Fruit fly (Drosophila melanogaster) whole organism, embryonic: ENCODE results near the gene CG14230.
A peak's percentile ranks its signal among the peaks of the same experiment; 100 is the strongest.

ENCODE experiments used
- Aef1 ChIP-seq: fragments of 200-800 bp; sonication (Bioruptor generic); IDR thresholded peaks from 3 replicates; pipeline ENCODE4 v1.3.6; 2022; ENCODE audit warnings: missing biosample characterization, missing genetic modification characterization
- CG10274 ChIP-seq: fragments of 200-800 bp; sonication (Bioruptor generic); optimal IDR thresholded peaks from 3 replicates; lab custom pipeline; 2017; ENCODE audit warnings: missing biosample characterization, mild to moderate bottlenecking, missing genetic modification characterization
- CG10543 ChIP-seq: fragments of 200-800 bp; sonication (Bioruptor generic); optimal IDR thresholded peaks from 3 replicates; lab custom pipeline; 2017; ENCODE audit warnings: missing biosample characterization, mild to moderate bottlenecking, missing genetic modification characterization, moderate library complexity
- CG10565 ChIP-seq: fragments of 200-800 bp; sonication (Bioruptor generic); optimal IDR thresholded peaks from 3 replicates; lab custom pipeline; 2016; ENCODE audit warnings: missing biosample characterization, mild to moderate bottlenecking, missing genetic modification characterization
- CG11695 ChIP-seq: fragments of 200-800 bp; sonication (Bioruptor generic); IDR thresholded peaks from 3 replicates; pipeline ENCODE4 v1.3.6; 2022; ENCODE audit warnings: missing biosample characterization, missing genetic modification characterization
- CG12071 ChIP-seq: fragments of 200-800 bp; sonication (Bioruptor generic); optimal IDR thresholded peaks from 3 replicates; lab custom pipeline; 2018; ENCODE audit warnings: missing biosample characterization, mild to moderate bottlenecking, missing genetic modification characterization
- CG12942 ChIP-seq: fragments of 200-800 bp; sonication (Bioruptor generic); optimal IDR thresholded peaks from 3 replicates; lab custom pipeline; 2016; ENCODE audit warnings: missing biosample characterization, missing genetic modification characterization
- CG15073 ChIP-seq: fragments of 200-800 bp; sonication (Bioruptor generic); optimal IDR thresholded peaks from 2 replicates; lab custom pipeline; 2016; ENCODE audit warnings: missing biosample characterization, missing genetic modification characterization
- CG18476 ChIP-seq: fragments of 200-800 bp; sonication (Bioruptor generic); optimal IDR thresholded peaks from 2 replicates; lab custom pipeline; 2016; ENCODE audit warnings: missing biosample characterization, mild to moderate bottlenecking, missing genetic modification characterization
- CG2199 ChIP-seq: fragments of 200-800 bp; sonication (Bioruptor generic); IDR thresholded peaks from 3 replicates; pipeline ENCODE4 v1.3.6; 2022; ENCODE audit warnings: missing biosample characterization, missing genetic modification characterization
- CG31224 ChIP-seq: fragments of 200-800 bp; sonication (Bioruptor generic); IDR thresholded peaks from 2 replicates; pipeline ENCODE4 v1.3.6; 2022; ENCODE audit warnings: missing biosample characterization, missing genetic modification characterization
- CG32532 ChIP-seq: fragments of 200-800 bp; sonication (Bioruptor generic); IDR thresholded peaks from 2 replicates; pipeline ENCODE4 v1.3.6; 2022; ENCODE audit warnings: missing biosample characterization, missing genetic modification characterization
- CG34224 ChIP-seq: fragments of 200-800 bp; sonication (Bioruptor generic); IDR thresholded peaks from 3 replicates; pipeline ENCODE4 v1.3.6; 2022; ENCODE audit warnings: missing biosample characterization, missing genetic modification characterization; ENCODE audit not compliant: partially characterized antibody
- CG4617 ChIP-seq: fragments of 200-800 bp; sonication (Bioruptor generic); optimal IDR thresholded peaks from 3 replicates; lab custom pipeline; 2016; ENCODE audit warnings: missing biosample characterization, missing genetic modification characterization, borderline replicate concordance
- CG4730 ChIP-seq: fragments of 200-800 bp; sonication (Bioruptor generic); IDR thresholded peaks from 2 replicates; pipeline ENCODE4 v1.3.6; 2022; ENCODE audit warnings: missing biosample characterization, missing genetic modification characterization
- CG6683 ChIP-seq: fragments of 200-800 bp; sonication (Bioruptor generic); optimal IDR thresholded peaks from 2 replicates; lab custom pipeline; 2017; ENCODE audit warnings: missing biosample characterization, mild to moderate bottlenecking, missing genetic modification characterization, missing genetic modification reagents
- CG6689 ChIP-seq: fragments of 200-800 bp; sonication (Bioruptor generic); IDR thresholded peaks from 2 replicates; pipeline ENCODE4 v1.3.6; 2022; ENCODE audit warnings: missing biosample characterization, missing genetic modification characterization
- CG7928 ChIP-seq: fragments of 200-800 bp; sonication (Bioruptor generic); optimal IDR thresholded peaks from 2 replicates; lab custom pipeline; 2017; ENCODE audit warnings: missing biosample characterization, mild to moderate bottlenecking, missing genetic modification characterization
- CG8765 ChIP-seq: fragments of 200-800 bp; sonication (Bioruptor generic); IDR thresholded peaks from 2 replicates; pipeline ENCODE4 v1.3.6; 2022; ENCODE audit warnings: missing biosample characterization, missing genetic modification characterization
- CG9817 ChIP-seq: fragments of 200-800 bp; sonication (Bioruptor generic); optimal IDR thresholded peaks from 2 replicates; lab custom pipeline; 2018; ENCODE audit warnings: missing biosample characterization, mild to moderate bottlenecking, missing genetic modification characterization, moderate library complexity
- CG9876 ChIP-seq: fragments of 200-800 bp; sonication (Bioruptor generic); optimal IDR thresholded peaks from 2 replicates; lab custom pipeline; 2016; ENCODE audit warnings: missing biosample characterization, missing genetic modification characterization
- Camta ChIP-seq: fragments of 200-800 bp; sonication (Bioruptor generic); optimal IDR thresholded peaks from 2 replicates; lab custom pipeline; 2016; ENCODE audit warnings: missing biosample characterization, missing genetic modification characterization
- Fer2 ChIP-seq: fragments of 200-800 bp; sonication (Bioruptor generic); optimal IDR thresholded peaks from 2 replicates; lab custom pipeline; 2018; ENCODE audit warnings: missing biosample characterization, mild to moderate bottlenecking, missing genetic modification characterization, moderate library complexity
- Gsc ChIP-seq: fragments of 200-800 bp; sonication (Bioruptor generic); IDR thresholded peaks from 2 replicates; pipeline ENCODE4 v1.3.6; 2022; ENCODE audit warnings: missing biosample characterization, missing genetic modification characterization
- Gug ChIP-seq: fragments of 200-800 bp; sonication (Bioruptor generic); IDR thresholded peaks from 4 replicates; pipeline ENCODE4 v1.3.6; 2022; ENCODE audit warnings: missing biosample characterization, missing genetic modification characterization
- Lpt ChIP-seq: fragments of >200 bp; optimal IDR thresholded peaks from 2 replicates; lab custom pipeline; 2018; ENCODE audit warnings: missing biosample characterization, missing genetic modification characterization
- NC2β ChIP-seq: fragments of 200-800 bp; sonication (Bioruptor generic); optimal IDR thresholded peaks from 2 replicates; lab custom pipeline; 2016; ENCODE audit warnings: missing biosample characterization, missing genetic modification characterization
- Nf-YA ChIP-seq: fragments of 200-800 bp; sonication (Bioruptor generic); IDR thresholded peaks from 2 replicates; pipeline ENCODE4 v1.3.6; 2022; ENCODE audit warnings: missing biosample characterization, missing genetic modification characterization
- Nf-YC ChIP-seq: fragments of 200-800 bp; optimal IDR thresholded peaks from 3 replicates; lab custom pipeline; 2019; ENCODE audit warnings: missing biosample characterization, mild to moderate bottlenecking, missing genetic modification characterization, moderate library complexity
- Poxn ChIP-seq: fragments of 200-800 bp; sonication (Bioruptor generic); IDR thresholded peaks from 2 replicates; pipeline ENCODE4 v1.3.6; 2022; ENCODE audit warnings: missing biosample characterization, missing genetic modification characterization
- Ravus ChIP-seq: fragments of 200-800 bp; sonication (Bioruptor generic); IDR thresholded peaks from 2 replicates; pipeline ENCODE4 v1.3.6; 2022; ENCODE audit warnings: missing biosample characterization, missing genetic modification characterization
- Sox102F ChIP-seq: fragments of 200-800 bp; sonication (Bioruptor generic); optimal IDR thresholded peaks from 2 replicates; lab custom pipeline; 2018; ENCODE audit warnings: missing biosample characterization, mild to moderate bottlenecking, missing genetic modification characterization, moderate library complexity
- TFAM ChIP-seq: fragments of 200-800 bp; sonication (Bioruptor generic); optimal IDR thresholded peaks from 2 replicates; lab custom pipeline; 2017; ENCODE audit warnings: missing biosample characterization, missing genetic modification characterization, inconsistent platforms
- Vsx1 ChIP-seq: fragments of 200-800 bp; sonication (Bioruptor generic); optimal IDR thresholded peaks from 2 replicates; lab custom pipeline; 2017; ENCODE audit warnings: missing biosample characterization, mild to moderate bottlenecking, missing genetic modification characterization, missing genetic modification reagents
- al ChIP-seq: fragments of 200-800 bp; sonication (Bioruptor generic); IDR thresholded peaks from 2 replicates; pipeline ENCODE4 v1.3.6; 2022; ENCODE audit warnings: missing biosample characterization, missing genetic modification characterization
- aop ChIP-seq: fragments of 200-800 bp; sonication (Bioruptor generic); IDR thresholded peaks from 2 replicates; pipeline ENCODE4 v1.3.6; 2022; ENCODE audit warnings: missing biosample characterization, missing genetic modification characterization
- ash1 ChIP-seq: fragments of 200-800 bp; sonication (Bioruptor generic); optimal IDR thresholded peaks from 2 replicates; lab custom pipeline; 2018; ENCODE audit warnings: missing biosample characterization, mild to moderate bottlenecking, missing genetic modification characterization
- chm ChIP-seq: fragments of 200-800 bp; sonication (Bioruptor generic); IDR thresholded peaks from 2 replicates; pipeline ENCODE4 v1.3.6; 2022; ENCODE audit warnings: missing biosample characterization, missing genetic modification characterization
- croc ChIP-seq: fragments of 200-800 bp; sonication (Bioruptor generic); conservative IDR thresholded peaks from 3 replicates; pipeline ENCODE4 v1.3.6; 2022; ENCODE audit warnings: missing biosample characterization, missing genetic modification characterization
- exex ChIP-seq: fragments of 200-800 bp; sonication (Bioruptor generic); optimal IDR thresholded peaks from 4 replicates; lab custom pipeline; 2018; ENCODE audit warnings: missing biosample characterization, mild to moderate bottlenecking, missing genetic modification characterization, moderate library complexity
- gcm ChIP-seq: fragments of 200-800 bp; sonication (Bioruptor generic); optimal IDR thresholded peaks from 2 replicates; lab custom pipeline; 2019; ENCODE audit warnings: missing biosample characterization, mild to moderate bottlenecking, missing genetic modification characterization, moderate library complexity
- her ChIP-seq: fragments of 200-800 bp; sonication (Bioruptor generic); optimal IDR thresholded peaks from 2 replicates; lab custom pipeline; 2016; ENCODE audit warnings: missing biosample characterization, missing genetic modification characterization
- hth ChIP-seq: fragments of >200 bp; optimal IDR thresholded peaks from 2 replicates; lab custom pipeline; 2017; ENCODE audit warnings: inconsistent platforms
- inv ChIP-seq: fragments of 200-800 bp; sonication (Bioruptor generic); IDR thresholded peaks from 2 replicates; pipeline ENCODE4 v1.3.6; 2022; ENCODE audit warnings: missing biosample characterization, missing genetic modification characterization; ENCODE audit not compliant: partially characterized antibody
- kah ChIP-seq: fragments of 200-800 bp; sonication (Bioruptor generic); optimal IDR thresholded peaks from 2 replicates; lab custom pipeline; 2018; ENCODE audit warnings: missing biosample characterization, mild to moderate bottlenecking, missing genetic modification characterization
- mam ChIP-seq: fragments of 200-800 bp; sonication (Bioruptor generic); optimal IDR thresholded peaks from 3 replicates; lab custom pipeline; 2016; ENCODE audit warnings: missing biosample characterization, missing genetic modification characterization
- ranshi ChIP-seq: fragments of 200-800 bp; sonication (Bioruptor generic); IDR thresholded peaks from 2 replicates; pipeline ENCODE4 v1.3.6; 2022; ENCODE audit warnings: missing biosample characterization, missing genetic modification characterization
- sd ChIP-seq: fragments of 200-800 bp; sonication (Bioruptor generic); optimal IDR thresholded peaks from 3 replicates; lab custom pipeline; 2018; ENCODE audit warnings: missing biosample characterization, mild to moderate bottlenecking, missing genetic modification characterization, moderate library complexity
- slou ChIP-seq: fragments of 200-800 bp; sonication (Bioruptor generic); optimal IDR thresholded peaks from 3 replicates; lab custom pipeline; 2016; ENCODE audit warnings: missing biosample characterization, missing genetic modification characterization
- usp ChIP-seq: fragments of >200 bp; optimal IDR thresholded peaks from 2 replicates; lab custom pipeline; 2017; ENCODE audit warnings: missing biosample characterization, missing genetic modification characterization
- wek ChIP-seq: fragments of 200-800 bp; sonication (Bioruptor generic); optimal IDR thresholded peaks from 3 replicates; lab custom pipeline; 2018; ENCODE audit warnings: missing biosample characterization, mild to moderate bottlenecking, missing genetic modification characterization, moderate library complexity

CG14230 gene

dm6 chrX:19683040-19683875 lies 20.7 kb upstream of the CG14230 start, which contains the start of the genes dome and Ubqn (continued):
- no peak for TF ChIP-seq exex
- peak; percentile 77 for TF ChIP-seq CG10543 (GFP tag; lab: Kevin White, UChicago)
- TF ChIP-seq inv = peak; percentile 93
- TF ChIP-seq Camta = peak; percentile 4
- no peak for TF ChIP-seq Ravus
- TF ChIP-seq Aef1 (GFP tag; lab: Robert Waterston, UW) = no peak
- TF ChIP-seq CG4730 (GFP tag; lab: Robert Waterston, UW) = no peak
- TF ChIP-seq CG6683 = no peak
- no peak for TF ChIP-seq al
- TF ChIP-seq CG4617 (GFP tag; lab: Kevin White, UChicago) = peak; percentile 51
- TF ChIP-seq CG31224 (GFP tag; lab: Robert Waterston, UW) = no peak
- no peak for TF ChIP-seq CG11695 (GFP tag; lab: Robert Waterston, UW)
- no peak for TF ChIP-seq hth (lab: Kevin White, UChicago)
- peak; percentile 60; the same call in 1 of the 2 replicates for TF ChIP-seq CG32532 (GFP tag; lab: Robert Waterston, UW)
- TF ChIP-seq CG6689 (GFP tag; lab: Robert Waterston, UW) = no peak
- no peak for TF ChIP-seq ranshi (GFP tag; lab: Robert Waterston, UW)
- TF ChIP-seq CG15073 = no peak
- peak; percentile 33 for TF ChIP-seq NC2β (GFP tag; lab: Kevin White, UChicago)
- TF ChIP-seq CG12071 (GFP tag; lab: Kevin White, UChicago) = peak; percentile 49
- TF ChIP-seq TFAM (GFP tag; lab: Kevin White, UChicago) = no peak
- TF ChIP-seq kah (GFP tag; lab: Kevin White, UChicago) = peak; percentile 33
- no peak for TF ChIP-seq CG9817 (tag; lab: Kevin White, UChicago)
- TF ChIP-seq Gug = no peak
- TF ChIP-seq CG34224 (GFP tag; lab: Robert Waterston, UW) = peak; percentile 84
- no peak for TF ChIP-seq CG2199 (GFP tag; lab: Robert Waterston, UW)
- no peak for TF ChIP-seq gcm (GFP tag; lab: Kevin White, UChicago)
- TF ChIP-seq chm (GFP tag; lab: Robert Waterston, UW) = peak; percentile 24; the same call in 1 of the 2 replicates
- TF ChIP-seq CG7928 = peak; percentile 94
- no peak for TF ChIP-seq sd (tag; lab: Kevin White, UChicago)
- no peak for TF ChIP-seq ash1 (GFP tag; lab: Kevin White, UChicago)
- TF ChIP-seq Fer2 (tag; lab: Kevin White, UChicago) = no peak
- TF ChIP-seq Nf-YC = peak; percentile 53
- no peak for TF ChIP-seq usp (GFP tag; lab: Kevin White, UChicago)
- no peak for TF ChIP-seq Gsc (GFP tag; lab: Robert Waterston, UW)
- no peak for TF ChIP-seq aop (GFP tag; lab: Robert Waterston, UW)
- no peak for TF ChIP-seq CG8765
- TF ChIP-seq Vsx1 (GFP tag; lab: Kevin White, UChicago) = no peak
- no peak for TF ChIP-seq CG10274 (GFP tag; lab: Kevin White, UChicago)
- no peak for TF ChIP-seq croc
- TF ChIP-seq CG18476 (GFP tag; lab: Kevin White, UChicago) = no peak
- TF ChIP-seq mam (GFP tag; lab: Kevin White, UChicago) = no peak
- no peak for TF ChIP-seq Lpt (GFP tag; lab: Kevin White, UChicago)
- TF ChIP-seq Sox102F (GFP tag; lab: Kevin White, UChicago) = no peak
- no peak for TF ChIP-seq CG10565
- no peak for TF ChIP-seq slou (GFP tag; lab: Kevin White, UChicago)
- TF ChIP-seq CG9876 = no peak
- no peak for TF ChIP-seq Nf-YA
- TF ChIP-seq Poxn (GFP tag; lab: Robert Waterston, UW) = no peak
- TF ChIP-seq wek (GFP tag; lab: Kevin White, UChicago) = peak; percentile 2
- no peak for TF ChIP-seq CG12942 (GFP tag; lab: Kevin White, UChicago)
- TF ChIP-seq her = no peak
